Fruit fly (Drosophila melanogaster) whole organism, pupa: ENCODE measurements around the gene CG46448.

Source experiments
- CG10348 ChIP-seq: fragments of 200-800 bp; sonication (Bioruptor generic); IDR thresholded peaks from 2 replicates; pipeline ENCODE4 v1.3.6; 2022; ENCODE audit warnings: missing biosample characterization, missing genetic modification characterization
- CG34367 ChIP-seq: fragments of 200-800 bp; sonication (Bioruptor generic); optimal IDR thresholded peaks from 2 replicates; lab custom pipeline; 2018; ENCODE audit warnings: missing biosample characterization, mild to moderate bottlenecking, missing genetic modification characterization

DNA sequence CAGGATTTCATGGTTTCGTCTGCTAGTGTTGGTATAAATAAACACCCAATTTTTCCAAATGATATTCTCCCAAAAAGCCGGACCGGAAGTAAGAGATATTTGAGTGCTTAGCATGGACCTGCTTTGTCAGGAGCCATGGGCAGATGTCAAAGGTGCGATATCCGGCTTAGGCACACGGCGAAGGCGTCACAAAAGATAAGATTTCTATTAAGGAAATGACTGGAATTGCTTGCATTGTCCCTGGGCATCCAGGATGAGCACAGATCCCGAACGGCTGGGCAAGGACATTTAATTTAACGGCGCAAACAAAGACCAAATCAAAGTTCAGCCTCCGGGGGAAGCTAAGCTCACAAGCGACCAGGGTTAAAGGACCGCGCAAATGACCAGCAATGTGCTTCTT, 5.8 kb upstream of the CG46448 start, which contains the start of gene CG3557:
- no peak for TF ChIP-seq CG34367 (tag; lab: Kevin White, UChicago)
- no peak for TF ChIP-seq CG10348 (GFP tag; lab: Robert Waterston, UW)
